Fruit fly (Drosophila melanogaster) whole organism, wandering third instar larva: Measurements from ENCODE around the gene Zmynd10.

Experiments used
- CG32264 ChIP-seq: fragments of 200-800 bp; sonication (Bioruptor generic); optimal IDR thresholded peaks from 2 replicates; lab custom pipeline; 2016; ENCODE audit warnings: missing biosample characterization, missing genetic modification characterization
- Dfd ChIP-seq: fragments of >200 bp; optimal IDR thresholded peaks from 2 replicates; lab custom pipeline; 2017; ENCODE audit warnings: missing biosample characterization, missing genetic modification characterization
- Dif ChIP-seq: fragments of 200-275, 200-300 bp; sonication (Bioruptor generic); optimal IDR thresholded peaks from 2 replicates; lab custom pipeline; 2018; ENCODE audit warnings: missing biosample characterization, missing genetic modification characterization; ENCODE audit not compliant: partially characterized antibody
- HLH106 ChIP-seq: fragments of 200-800 bp; optimal IDR thresholded peaks from 3 replicates; lab custom pipeline; 2019; ENCODE audit warnings: missing biosample characterization, mild to moderate bottlenecking, missing genetic modification characterization, moderate library complexity
- Myc ChIP-seq: fragments of >200 bp; optimal IDR thresholded peaks from 2 replicates; lab custom pipeline; 2017
- OdsH ChIP-seq: fragments of 200-800 bp; sonication (Bioruptor generic); optimal IDR thresholded peaks from 2 replicates; lab custom pipeline; 2016; ENCODE audit warnings: missing biosample characterization, mild to moderate bottlenecking, missing genetic modification characterization
- br ChIP-seq: fragments of 200-800 bp; sonication (Bioruptor generic); optimal IDR thresholded peaks from 2 replicates; lab custom pipeline; 2016; ENCODE audit warnings: missing biosample characterization, missing genetic modification characterization
- brk ChIP-seq: fragments of 200-800 bp; sonication (Bioruptor generic); optimal IDR thresholded peaks from 2 replicates; lab custom pipeline; 2016; ENCODE audit warnings: missing biosample characterization, mild to moderate bottlenecking, missing genetic modification characterization
- fru ChIP-seq: fragments of 200-800 bp; sonication (Bioruptor generic); optimal IDR thresholded peaks from 3 replicates; lab custom pipeline; 2016; ENCODE audit warnings: missing biosample characterization, mild to moderate bottlenecking, missing genetic modification characterization
- h ChIP-seq: fragments of 200-800 bp; sonication (Bioruptor generic); optimal IDR thresholded peaks from 3 replicates; lab custom pipeline; 2016; ENCODE audit warnings: missing biosample characterization, mild to moderate bottlenecking, missing genetic modification characterization
- pan ChIP-seq: fragments of >200 bp; optimal IDR thresholded peaks from 2 replicates; lab custom pipeline; 2017
- psq ChIP-seq: fragments of 200-800 bp; sonication (Bioruptor generic); optimal IDR thresholded peaks from 3 replicates; lab custom pipeline; 2017; ENCODE audit warnings: missing biosample characterization, mild to moderate bottlenecking, missing genetic modification characterization, moderate library complexity
- sage ChIP-seq: fragments of 200-800 bp; sonication (Bioruptor generic); optimal IDR thresholded peaks from 2 replicates; lab custom pipeline; 2016; ENCODE audit warnings: missing biosample characterization, mild to moderate bottlenecking, missing genetic modification characterization
- usp ChIP-seq: fragments of >200 bp; optimal IDR thresholded peaks from 2 replicates; lab custom pipeline; 2017; ENCODE audit warnings: missing biosample characterization, missing genetic modification characterization

DNA sequence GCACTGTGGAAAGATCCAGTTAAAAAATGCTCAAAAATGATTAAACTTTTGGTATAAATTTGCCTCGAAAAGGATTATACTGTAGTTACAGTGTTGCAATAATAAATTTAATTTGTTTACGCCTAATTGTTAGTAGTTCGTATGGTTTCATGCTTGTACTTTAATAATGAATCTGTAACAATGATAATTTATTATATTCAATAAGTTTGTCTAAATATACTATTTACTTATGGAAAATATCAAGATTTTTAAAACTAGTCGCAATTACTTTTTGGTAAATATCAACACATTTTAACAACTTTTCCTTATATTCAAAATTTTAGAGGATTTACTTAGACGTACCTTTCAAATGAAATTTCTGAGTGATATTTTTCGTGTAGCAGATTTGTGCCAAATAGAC is 31.4 kb downstream of the Zmynd10 start, which contains the start of gene CG11262:
- no peak for TF ChIP-seq HLH106
- no peak for TF ChIP-seq Myc
- TF ChIP-seq usp: no peak
- TF ChIP-seq sage (GFP tag; lab: Kevin White, UChicago): no peak
- TF ChIP-seq fru (GFP tag; lab: Kevin White, UChicago): no peak
- no peak for TF ChIP-seq br (GFP tag; lab: Kevin White, UChicago)
- no peak for TF ChIP-seq pan
- TF ChIP-seq Dfd (GFP tag; lab: Kevin White, UChicago): no peak
- no peak for TF ChIP-seq OdsH
- TF ChIP-seq psq (GFP tag; lab: Kevin White, UChicago): no peak
- no peak for TF ChIP-seq Dif (GFP tag; lab: Kevin White, UChicago)
- TF ChIP-seq CG32264 (GFP tag; lab: Kevin White, UChicago): no peak
- TF ChIP-seq h (GFP tag; lab: Kevin White, UChicago): no peak
- TF ChIP-seq brk: no peak
